Fruit fly (Drosophila melanogaster) whole organism, prepupa: ENCODE results near the gene CG2747.

Experiments used
- CG10631 ChIP-seq: fragments of 200-800 bp; sonication (Bioruptor generic); optimal IDR thresholded peaks from 2 replicates; lab custom pipeline; 2016; ENCODE audit warnings: missing biosample characterization, missing genetic modification characterization
- CG10669 ChIP-seq: fragments of 200-800 bp; sonication (Bioruptor generic); optimal IDR thresholded peaks from 3 replicates; lab custom pipeline; 2018; ENCODE audit warnings: missing biosample characterization, mild to moderate bottlenecking, missing genetic modification characterization, moderate library complexity
- CG11294 ChIP-seq: fragments of 200-800 bp; sonication (Bioruptor generic); IDR thresholded peaks from 2 replicates; pipeline ENCODE4 v1.3.6; 2022; ENCODE audit warnings: missing biosample characterization, missing genetic modification characterization
- CG11762 ChIP-seq: fragments of 200-800 bp; sonication (Bioruptor generic); optimal IDR thresholded peaks from 3 replicates; lab custom pipeline; 2016; ENCODE audit warnings: missing biosample characterization, missing genetic modification characterization; ENCODE audit not compliant: insufficient read depth
- CG11902 ChIP-seq: fragments of 200-800 bp; sonication (Bioruptor generic); optimal IDR thresholded peaks from 3 replicates; lab custom pipeline; 2016; ENCODE audit warnings: missing biosample characterization, missing genetic modification characterization
- CG1621 ChIP-seq: fragments of 200-800 bp; sonication (Bioruptor generic); optimal IDR thresholded peaks from 3 replicates; lab custom pipeline; 2018; ENCODE audit warnings: missing biosample characterization, mild to moderate bottlenecking, missing genetic modification characterization
- CG16779 ChIP-seq: fragments of 200-800 bp; sonication (Bioruptor generic); optimal IDR thresholded peaks from 3 replicates; lab custom pipeline; 2017; ENCODE audit warnings: missing biosample characterization, mild to moderate bottlenecking, missing genetic modification characterization
- CG3032 ChIP-seq: fragments of 200-800 bp; optimal IDR thresholded peaks from 2 replicates; lab custom pipeline; 2019; ENCODE audit warnings: missing biosample characterization, mild to moderate bottlenecking, missing genetic modification characterization, moderate library complexity
- CG31627 ChIP-seq: fragments of 200-800 bp; sonication (Bioruptor generic); optimal IDR thresholded peaks from 3 replicates; lab custom pipeline; 2016; ENCODE audit warnings: missing biosample characterization, missing genetic modification characterization
- CG32006 ChIP-seq: fragments of 200-800 bp; sonication (Bioruptor generic); optimal IDR thresholded peaks from 3 replicates; lab custom pipeline; 2017; ENCODE audit warnings: missing biosample characterization, mild to moderate bottlenecking, missing genetic modification characterization
- CG34406 ChIP-seq: fragments of 200-800 bp; sonication (Bioruptor generic); optimal IDR thresholded peaks from 3 replicates; lab custom pipeline; 2016; ENCODE audit warnings: missing biosample characterization, missing genetic modification characterization
- CG3919 ChIP-seq: fragments of 200-800 bp; sonication (Bioruptor generic); optimal IDR thresholded peaks from 3 replicates; lab custom pipeline; 2016; ENCODE audit warnings: missing biosample characterization, missing genetic modification characterization
- CG4318 ChIP-seq: fragments of 200-800 bp; sonication (Bioruptor generic); optimal IDR thresholded peaks from 3 replicates; lab custom pipeline; 2017; ENCODE audit warnings: missing biosample characterization, mild to moderate bottlenecking, missing genetic modification characterization
- CG6163 ChIP-seq: fragments of 200-800 bp; sonication (Bioruptor generic); IDR thresholded peaks from 3 replicates; pipeline ENCODE4 v1.3.6; 2022; ENCODE audit warnings: missing biosample characterization, missing genetic modification characterization
- CG6276 ChIP-seq: fragments of 200-800 bp; sonication (Bioruptor generic); optimal IDR thresholded peaks from 2 replicates; lab custom pipeline; 2017; ENCODE audit warnings: missing biosample characterization, mild to moderate bottlenecking, missing genetic modification characterization
- CG6792 ChIP-seq: fragments of 200-800 bp; sonication (Bioruptor generic); optimal IDR thresholded peaks from 3 replicates; lab custom pipeline; 2016; ENCODE audit warnings: missing biosample characterization, missing genetic modification characterization
- CG6808 ChIP-seq: fragments of 200-800 bp; sonication (Bioruptor generic); optimal IDR thresholded peaks from 3 replicates; lab custom pipeline; 2017; ENCODE audit warnings: missing biosample characterization, missing genetic modification characterization, mild to moderate bottlenecking, moderate library complexity, missing genetic modification reagents
- CG6854 ChIP-seq: fragments of 200-800 bp; sonication (Bioruptor generic); optimal IDR thresholded peaks from 2 replicates; lab custom pipeline; 2017; ENCODE audit warnings: missing biosample characterization, mild to moderate bottlenecking, missing genetic modification characterization
- CG7368 ChIP-seq: fragments of 200-800 bp; sonication (Bioruptor generic); optimal IDR thresholded peaks from 3 replicates; lab custom pipeline; 2016; ENCODE audit warnings: missing biosample characterization, missing genetic modification characterization
- CG8119 ChIP-seq: fragments of 200-800 bp; sonication (Bioruptor generic); IDR thresholded peaks from 3 replicates; pipeline ENCODE4 v1.3.6; 2022; ENCODE audit warnings: missing biosample characterization, missing genetic modification characterization
- CG8319 ChIP-seq: fragments of 200-800 bp; sonication (Bioruptor generic); optimal IDR thresholded peaks from 3 replicates; lab custom pipeline; 2016; ENCODE audit warnings: missing biosample characterization, missing genetic modification characterization
- Eip75B ChIP-seq: fragments of 200-800 bp; sonication (Bioruptor generic); optimal IDR thresholded peaks from 3 replicates; lab custom pipeline; 2016; ENCODE audit warnings: missing biosample characterization, missing genetic modification characterization
- Eip78C ChIP-seq: fragments of 200-800 bp; sonication (Bioruptor generic); peaks from one replicate; lab custom pipeline; 2016; ENCODE audit warnings: missing biosample characterization, missing genetic modification characterization
- Ets96B ChIP-seq: fragments of 200-800 bp; optimal IDR thresholded peaks from 2 replicates; lab custom pipeline; 2019; ENCODE audit warnings: missing biosample characterization, mild to moderate bottlenecking, missing genetic modification characterization, moderate library complexity
- Hr38 ChIP-seq: sonication (Bioruptor generic); optimal IDR thresholded peaks from 2 replicates; lab custom pipeline; 2016; ENCODE audit warnings: missing biosample characterization, missing genetic modification characterization
- Hr39 ChIP-seq: fragments of 200-800 bp; sonication (Bioruptor generic); optimal IDR thresholded peaks from 2 replicates; lab custom pipeline; 2016; ENCODE audit warnings: missing biosample characterization, missing genetic modification characterization
- Hr4 ChIP-seq: fragments of 200-800 bp; sonication (Bioruptor generic); optimal IDR thresholded peaks from 3 replicates; lab custom pipeline; 2016; ENCODE audit warnings: missing biosample characterization, missing genetic modification characterization
- Lpt ChIP-seq: fragments of 200-800 bp; sonication (Bioruptor generic); optimal IDR thresholded peaks from 3 replicates; lab custom pipeline; 2016; ENCODE audit warnings: missing biosample characterization, missing genetic modification characterization
- Smox ChIP-seq: fragments of 200-800 bp; sonication (Bioruptor generic); optimal IDR thresholded peaks from 3 replicates; lab custom pipeline; 2016; ENCODE audit warnings: missing biosample characterization, missing genetic modification characterization
- Sox102F ChIP-seq: fragments of 200-800 bp; sonication (Bioruptor generic); optimal IDR thresholded peaks from 2 replicates; lab custom pipeline; 2016; ENCODE audit warnings: missing biosample characterization, mild to moderate bottlenecking, missing genetic modification characterization
- Sox14 ChIP-seq: fragments of 200-800 bp; sonication (Bioruptor generic); optimal IDR thresholded peaks from 3 replicates; lab custom pipeline; 2016; ENCODE audit warnings: missing biosample characterization, missing genetic modification characterization
- Sox15 ChIP-seq: fragments of 200-800 bp; sonication (Bioruptor generic); optimal IDR thresholded peaks from 3 replicates; lab custom pipeline; 2016; ENCODE audit warnings: missing biosample characterization, missing genetic modification characterization
- achi ChIP-seq: fragments of 200-800 bp; sonication (Bioruptor generic); optimal IDR thresholded peaks from 3 replicates; lab custom pipeline; 2016; ENCODE audit warnings: missing biosample characterization, missing genetic modification characterization
- acj6 ChIP-seq: fragments of 200-800 bp; sonication (Bioruptor generic); optimal IDR thresholded peaks from 3 replicates; lab custom pipeline; 2016; ENCODE audit warnings: missing biosample characterization, missing genetic modification characterization
- cyc ChIP-seq: fragments of 200-800 bp; sonication (Bioruptor generic); optimal IDR thresholded peaks from 3 replicates; lab custom pipeline; 2016; ENCODE audit warnings: missing biosample characterization, missing genetic modification characterization
- dsx ChIP-seq: fragments of 200-800 bp; optimal IDR thresholded peaks from 3 replicates; lab custom pipeline; 2019; ENCODE audit warnings: missing biosample characterization, mild to moderate bottlenecking, missing genetic modification characterization, moderate library complexity; ENCODE audit not compliant: poor library complexity, severe bottlenecking
- esn ChIP-seq: fragments of 200-800 bp; sonication (Bioruptor generic); optimal IDR thresholded peaks from 2 replicates; lab custom pipeline; 2016; ENCODE audit warnings: missing biosample characterization, mild to moderate bottlenecking, missing genetic modification characterization, moderate library complexity
- fd59A ChIP-seq: fragments of 200-800 bp; sonication (Bioruptor generic); optimal IDR thresholded peaks from 2 replicates; lab custom pipeline; 2017; ENCODE audit warnings: missing biosample characterization, mild to moderate bottlenecking, missing genetic modification characterization, missing genetic modification reagents
- fd85E ChIP-seq: fragments of 200-800 bp; sonication (Bioruptor generic); optimal IDR thresholded peaks from 3 replicates; lab custom pipeline; 2016; ENCODE audit warnings: missing biosample characterization, missing genetic modification characterization
- fkh ChIP-seq: fragments of 200-800 bp; sonication (Bioruptor generic); optimal IDR thresholded peaks from 3 replicates; lab custom pipeline; 2017; ENCODE audit warnings: missing biosample characterization, mild to moderate bottlenecking, missing genetic modification characterization, moderate library complexity
- net ChIP-seq: fragments of 200-800 bp; sonication (Bioruptor generic); optimal IDR thresholded peaks from 3 replicates; lab custom pipeline; 2016; ENCODE audit warnings: missing biosample characterization, missing genetic modification characterization
- pdm3 ChIP-seq: fragments of 200-800 bp; sonication (Bioruptor generic); optimal IDR thresholded peaks from 3 replicates; lab custom pipeline; 2016; ENCODE audit warnings: missing biosample characterization, missing genetic modification characterization
- salr ChIP-seq, 2 experiments: fragments of 200-800 bp; sonication (Bioruptor generic); optimal IDR thresholded peaks; 3 replicates each; lab custom pipeline; 2016 to 2018; ENCODE audit warnings: missing biosample characterization in 2 of 2, missing genetic modification characterization in 2 of 2, mild to moderate bottlenecking in 1 of 2
- spab ChIP-seq: fragments of 200-800 bp; sonication (Bioruptor generic); optimal IDR thresholded peaks from 2 replicates; lab custom pipeline; 2017; ENCODE audit warnings: missing biosample characterization, mild to moderate bottlenecking, missing genetic modification characterization, missing genetic modification reagents
- ss ChIP-seq, 2 experiments: fragments of 200-800 bp; sonication (Bioruptor generic); optimal IDR thresholded peaks; 2 replicates in 1 of 2; 3 replicates in 1 of 2; lab custom pipeline; 2017 to 2018; ENCODE audit warnings: mild to moderate bottlenecking in 2 of 2, missing biosample characterization in 2 of 2, missing genetic modification characterization in 2 of 2, moderate library complexity in 1 of 2
- svp ChIP-seq: fragments of 200-800 bp; sonication (Bioruptor generic); peaks from one replicate; lab custom pipeline; 2016; ENCODE audit warnings: missing biosample characterization, missing genetic modification characterization
- vri ChIP-seq: fragments of 200-800 bp; sonication (Bioruptor generic); optimal IDR thresholded peaks from 3 replicates; lab custom pipeline; 2016; ENCODE audit warnings: missing biosample characterization, mild to moderate bottlenecking, missing genetic modification characterization

The CG2747 gene

dm6 chr3R:8037896-8038295, 7.3 kb upstream of the CG2747 start (continued):
- TF ChIP-seq Ets96B (tag; lab: Kevin White, UChicago) (peak; percentile 53), Hr4 (peak; percentile 86), Hr39 (GFP tag; lab: Kevin White, UChicago) (peak; percentile 31), svp (GFP tag; lab: Kevin White, UChicago) (peak; percentile 89), fd85E (GFP tag; lab: Kevin White, UChicago) (no peak), CG4318 (peak; percentile 71), CG1621 (no peak), Smox (GFP tag; lab: Kevin White, UChicago) (peak; percentile 28), CG11294 (peak; percentile 64), cyc (GFP tag; lab: Kevin White, UChicago) (peak; percentile 55), vri (GFP tag; lab: Kevin White, UChicago) (no peak), fd59A (GFP tag; lab: Kevin White, UChicago) (no peak), CG3919 (GFP tag; lab: Kevin White, UChicago) (peak; percentile 83), fkh (no peak), Hr38 (GFP tag; lab: Kevin White, UChicago) (no peak), Sox14 (GFP tag; lab: Kevin White, UChicago) (peak; percentile 38), CG8119 (GFP tag; lab: Robert Waterston, UW) (peak; percentile 88), salr (GFP tag; optimal IDR thresholded peaks at IDR 0.05; lab: Kevin White, UChicago) (peak in 1 of 2 experiments; percentile 46), esn (GFP tag; lab: Kevin White, UChicago) (peak; percentile 62), CG11762 (GFP tag; lab: Kevin White, UChicago) (peak; percentile 55), CG6854 (GFP tag; lab: Kevin White, UChicago) (no peak), Eip75B (GFP tag; lab: Kevin White, UChicago) (peak; percentile 58), CG6276 (peak; percentile 78)

dm6 chr3R:8032923-8033478, 2.4 kb upstream of the CG2747 start, which contains the start of the genes CG11035 and unc-45:
TSS of gene CG11035 (minus strand) at chr3R:8033009.
TSS of gene unc-45 (plus strand) at chr3R:8033301.
- TF ChIP-seq fd59A (GFP tag; lab: Kevin White, UChicago) = no peak
- peak; percentile 83 for TF ChIP-seq Eip78C (GFP tag; lab: Kevin White, UChicago)
- no peak for TF ChIP-seq spab (GFP tag; lab: Kevin White, UChicago)
- TF ChIP-seq CG6808 = no peak
- TF ChIP-seq CG1621 = no peak
- TF ChIP-seq CG11902 = no peak
- no peak for TF ChIP-seq fkh
- no peak for TF ChIP-seq Sox15
- TF ChIP-seq Smox (GFP tag; lab: Kevin White, UChicago) = peak; percentile 31
- peak; percentile 20 for TF ChIP-seq Sox14 (GFP tag; lab: Kevin White, UChicago)
- TF ChIP-seq CG11294 = no peak
- peak; percentile 5 for TF ChIP-seq CG10669 (GFP tag; lab: Kevin White, UChicago)
- TF ChIP-seq CG16779 = no peak
- peak; percentile 28 for TF ChIP-seq CG32006 (GFP tag; lab: Kevin White, UChicago)
- no peak for TF ChIP-seq CG8319 (GFP tag; lab: Kevin White, UChicago)
- no peak for TF ChIP-seq CG8119 (GFP tag; lab: Robert Waterston, UW)
- no peak for TF ChIP-seq CG6792 (GFP tag; lab: Kevin White, UChicago)
- TF ChIP-seq achi (GFP tag; lab: Kevin White, UChicago) = peak; percentile 26
- TF ChIP-seq cyc (GFP tag; lab: Kevin White, UChicago) = peak; percentile 28
- no peak for TF ChIP-seq net (GFP tag; lab: Kevin White, UChicago)
- no peak for TF ChIP-seq CG34406 (GFP tag; lab: Kevin White, UChicago)
- peak; percentile 8 for TF ChIP-seq CG31627 (GFP tag; lab: Kevin White, UChicago)
- no peak for TF ChIP-seq CG4318
- TF ChIP-seq CG7368 (GFP tag; lab: Kevin White, UChicago) = no peak
- 0 out of 3 replicates have a peak, but pooled peaks have one; percentile 25 for TF ChIP-seq CG6163
- no peak for TF ChIP-seq Hr38 (GFP tag; lab: Kevin White, UChicago)
- TF ChIP-seq esn (GFP tag; lab: Kevin White, UChicago) = peak; percentile 43
- TF ChIP-seq Ets96B (tag; lab: Kevin White, UChicago) = peak; percentile 37
- no peak for TF ChIP-seq Sox102F (GFP tag; lab: Kevin White, UChicago)
- TF ChIP-seq svp (GFP tag; lab: Kevin White, UChicago) = peak; percentile 98
- TF ChIP-seq CG3032 (tag; lab: Kevin White, UChicago) = peak; percentile 46
- peak; percentile 68 for TF ChIP-seq dsx
- no peak for TF ChIP-seq CG10631 (GFP tag; lab: Kevin White, UChicago)
- no peak for TF ChIP-seq acj6 (GFP tag; lab: Kevin White, UChicago)
- TF ChIP-seq ss (GFP tag; optimal IDR thresholded peaks at IDR 0.05; lab: Kevin White, UChicago) = peak; percentile 9 to 33
- no peak for TF ChIP-seq Lpt (GFP tag; lab: Kevin White, UChicago)
- no peak for TF ChIP-seq CG6276
- peak; percentile 42 for TF ChIP-seq pdm3 (GFP tag; lab: Kevin White, UChicago)
